Worm (Caenorhabditis elegans) whole organism, early embryonic: ENCODE data around the gene ZC302.3.

Source experiments
- aly-1 ChIP-seq: sonication (generic microtip); optimal IDR thresholded peaks from 2 replicates; lab custom pipeline; 2016; ENCODE audit warnings: missing genetic modification characterization, missing compliant biosample characterization
- ama-1 ChIP-seq: fragments of 150-350 bp; optimal IDR thresholded peaks from 2 replicates; lab custom pipeline; 2014
- ceh-13 ChIP-seq: fragments of 200-800 bp; sonication (Bioruptor generic); optimal IDR thresholded peaks from 2 replicates; lab custom pipeline; 2018; ENCODE audit warnings: mild to moderate bottlenecking, missing genetic modification characterization, missing compliant biosample characterization
- ets-7 ChIP-seq: sonication (generic microtip); optimal IDR thresholded peaks from 2 replicates; lab custom pipeline; 2016; ENCODE audit warnings: missing genotype, missing genetic modification characterization, missing compliant biosample characterization
- flt-1 ChIP-seq: fragments of 200-800 bp; sonication (Bioruptor generic); IDR thresholded peaks from 2 replicates; pipeline ENCODE4 v1.3.6; 2022; ENCODE audit warnings: missing genetic modification characterization, missing compliant biosample characterization
- sea-1 ChIP-seq: fragments of 200-800 bp; sonication (Bioruptor generic); conservative IDR thresholded peaks from 2 replicates; pipeline ENCODE4 v1.3.6; 2022; ENCODE audit warnings: missing genetic modification characterization, missing compliant biosample characterization
- tbx-11 ChIP-seq: fragments of 200-800 bp; sonication (Bioruptor generic); IDR thresholded peaks from 2 replicates; pipeline ENCODE4 v1.3.6; 2022; ENCODE audit warnings: missing genetic modification characterization, missing compliant biosample characterization

DNA sequence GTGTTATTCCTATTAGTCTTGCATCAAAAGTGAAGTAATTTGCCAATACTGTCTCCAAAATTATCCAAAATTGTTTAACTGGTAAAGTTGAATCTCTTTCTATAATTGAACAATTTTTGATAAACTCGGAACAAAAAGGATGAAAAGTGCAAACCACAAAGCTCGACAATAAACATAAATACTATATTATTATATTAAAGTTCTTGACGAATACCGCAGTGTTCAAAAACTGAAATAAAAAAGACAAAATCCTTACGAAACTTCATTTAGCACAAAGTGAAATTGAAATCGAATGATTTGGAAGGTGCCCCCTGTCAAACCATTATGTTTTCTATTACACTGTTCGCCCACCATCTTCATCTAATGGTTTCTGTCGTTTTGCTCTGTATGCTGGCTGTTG, at the start of gene ZC302.3:
- TF ChIP-seq ama-1 (lab: Kevin White, UChicago) = no peak
- TF ChIP-seq tbx-11 = no peak
- no peak for TF ChIP-seq ceh-13 (GFP tag; lab: Kevin White, UChicago)
- TF ChIP-seq ets-7 (tag; lab: Kevin White, UChicago) = no peak
- TF ChIP-seq aly-1 (tag; lab: Kevin White, UChicago) = no peak
- TF ChIP-seq flt-1 (GFP tag; lab: Robert Waterston, UW) = no peak
- no peak for TF ChIP-seq sea-1 (GFP tag; lab: Robert Waterston, UW)
